Worm (Caenorhabditis elegans) whole organism, late embryonic: ENCODE measurements around the gene nhr-242.

Experiments
- K09A11.1 ChIP-seq: sonication (generic microtip); optimal IDR thresholded peaks from 2 replicates; lab custom pipeline; 2017; ENCODE audit warnings: antibody characterized with exemption, mild to moderate bottlenecking, missing genetic modification characterization, missing compliant biosample characterization; ENCODE audit not compliant: insufficient read depth
- ahr-1 ChIP-seq: sonication (generic microtip); optimal IDR thresholded peaks from 2 replicates; lab custom pipeline; 2016; ENCODE audit warnings: missing genetic modification characterization, missing compliant biosample characterization
- ceh-48 ChIP-seq: sonication (generic microtip); optimal IDR thresholded peaks from 2 replicates; lab custom pipeline; 2016; ENCODE audit warnings: missing genetic modification characterization, inconsistent platforms, missing compliant biosample characterization

DNA sequence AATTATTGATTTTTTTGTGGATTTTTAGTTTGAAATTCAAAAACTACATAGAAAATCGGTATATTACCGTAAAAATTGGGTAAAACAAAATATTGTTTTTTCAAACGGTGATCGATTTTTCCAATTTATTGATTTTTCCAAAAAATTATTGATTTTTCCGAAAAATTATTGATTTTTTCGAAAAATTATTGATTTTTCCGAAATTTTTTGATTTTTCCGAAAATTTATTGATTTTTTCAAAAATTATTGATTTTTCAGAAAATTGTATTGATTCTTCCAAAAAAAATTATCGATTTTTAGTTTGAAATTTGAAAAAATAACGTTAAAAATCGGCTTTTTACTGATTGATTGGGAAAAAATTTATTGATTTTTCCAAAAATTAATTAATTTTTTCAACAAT lies 32.6 kb downstream of the nhr-242 start:
- no peak for TF ChIP-seq K09A11.1
- TF ChIP-seq ceh-48 = peak; percentile 49
- TF ChIP-seq ahr-1 (tag; lab: Kevin White, UChicago) = no peak
